Fruit fly (Drosophila melanogaster): ENCODE data around the gene CG17359.

The CG17359 gene

dm6 chr3L:14003297-14004040, 4.4 kb upstream of the CG17359 start:
- TF ChIP-seq CG17801 (GFP tag; optimal IDR thresholded peaks at IDR 0.05; ENCODE audit: partially characterized antibody), result no peak

dm6 chr3L:14002524-14003135, 3.6 kb upstream of the CG17359 start:
- no peak for TF ChIP-seq CG17801 (GFP tag; optimal IDR thresholded peaks at IDR 0.05; ENCODE audit: partially characterized antibody)

DNA sequence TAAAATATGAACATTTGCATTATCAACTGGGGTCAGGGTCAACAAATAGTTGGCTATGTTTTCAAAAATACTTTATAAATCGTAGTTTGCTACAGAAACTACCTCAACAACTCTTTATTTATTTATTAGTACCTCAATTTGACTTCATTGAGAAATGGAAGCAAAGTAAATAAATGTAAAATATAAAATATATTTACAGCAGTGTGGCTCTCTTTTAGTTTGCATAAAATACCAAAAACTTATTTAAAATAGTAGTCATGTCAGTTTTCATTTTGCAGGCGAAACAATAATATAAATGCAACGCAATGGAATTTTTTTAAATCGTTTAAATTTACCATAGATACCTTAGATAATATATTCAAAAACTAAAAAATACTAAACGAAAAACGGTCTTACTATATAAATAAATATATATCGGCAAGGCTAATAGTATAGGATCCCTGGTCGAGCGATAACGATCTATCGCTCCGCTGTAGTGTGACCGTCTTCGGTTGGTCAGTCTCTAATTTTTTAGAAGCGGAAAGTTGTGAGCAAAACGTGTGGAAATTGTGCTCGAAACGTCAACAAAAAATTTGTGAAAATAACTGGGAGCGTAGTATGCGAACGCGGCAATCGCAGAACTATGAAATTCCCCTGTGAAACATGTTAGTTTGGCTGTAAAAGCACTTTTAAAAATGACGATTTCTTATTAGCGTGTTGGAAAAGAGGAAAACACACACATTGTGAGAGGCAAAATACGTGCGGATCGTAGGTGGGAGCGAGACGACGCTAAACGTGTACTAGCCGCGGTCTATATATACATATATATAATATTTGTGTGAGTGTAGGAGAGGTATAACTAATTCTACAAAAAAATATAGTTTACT, 2.8 kb upstream of the CG17359 start, which contains the start of the genes Nprl3 and upSET:
Gene Nprl3, minus strand, starts transcription at position 223 of the 866 bp plus-strand sequence.
Gene upSET, plus strand, starts transcription at position 470 of the 866 bp plus-strand sequence.
- TF ChIP-seq CG17801 (GFP tag; optimal IDR thresholded peaks at IDR 0.05; ENCODE audit: partially characterized antibody), result no peak

dm6 chr3L:13996992-13997391, 2.1 kb downstream of the CG17359 start, which contains the start of gene CG17361:
Gene CG17361, plus strand, starts transcription at chr3L:13997191.
- no peak for TF ChIP-seq CG17801 (GFP tag; optimal IDR thresholded peaks at IDR 0.05; ENCODE audit: partially characterized antibody)

DNA sequence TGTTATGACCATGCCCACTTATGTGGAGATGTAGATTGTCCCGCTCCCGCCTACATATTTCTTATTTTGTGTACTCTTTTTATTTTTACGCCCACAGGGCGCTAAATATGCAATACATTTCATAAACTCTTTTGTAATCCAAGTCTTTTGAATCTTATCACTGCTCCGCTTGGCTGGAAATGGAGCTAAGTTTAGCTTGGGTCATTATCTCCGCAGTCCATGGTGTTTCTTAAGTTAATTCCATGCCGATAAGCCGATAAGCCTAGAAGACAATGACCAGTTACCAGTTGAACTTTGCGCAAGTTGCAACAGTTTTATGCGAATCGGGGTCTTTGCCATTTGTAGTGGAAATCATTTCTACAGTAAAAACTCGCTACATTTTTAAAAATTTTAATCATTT, 2.6 kb downstream of the CG17359 start:
- TF ChIP-seq CG17801 (GFP tag; optimal IDR thresholded peaks at IDR 0.05; ENCODE audit: partially characterized antibody), result no peak

dm6 chr3L:13993742-13994719, 5.0 kb downstream of the CG17359 start, which contains the start of gene CtsK1:
Gene CtsK1, plus strand, starts transcription at chr3L:13994231.
- peak; percentile 66 for TF ChIP-seq CG17801 (GFP tag; optimal IDR thresholded peaks at IDR 0.05; ENCODE audit: partially characterized antibody)

- no peak for TF ChIP-seq CG17801 (GFP tag; optimal IDR thresholded peaks at IDR 0.05; ENCODE audit: partially characterized antibody)
These were observed 5.8 kb downstream of the CG17359 start, which contains the start of gene CG17364 for dm6 chr3L:13993233-13993741. Gene CG17364, minus strand, starts transcription at chr3L:13993400.

DNA sequence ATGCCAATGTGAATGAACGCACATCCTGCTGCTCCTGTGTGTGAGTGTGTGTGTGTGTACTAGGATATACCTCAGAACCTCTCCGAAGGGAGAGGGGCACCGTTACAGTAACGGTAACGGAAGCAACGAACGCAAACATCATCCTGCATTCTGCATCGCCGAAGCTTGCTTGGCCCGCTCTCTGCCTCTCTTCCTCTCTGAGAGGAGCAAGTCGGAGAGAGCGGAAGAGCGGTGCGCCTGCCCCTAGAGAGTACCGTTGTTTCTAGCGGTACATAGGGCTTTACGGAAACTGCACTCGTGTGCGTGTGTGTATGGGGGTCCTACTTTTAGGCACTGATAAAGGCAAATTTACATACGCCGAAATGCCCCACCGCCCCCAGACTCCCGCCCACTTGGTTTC, 7.7 kb downstream of the CG17359 start:
- TF ChIP-seq CG17801 (GFP tag; optimal IDR thresholded peaks at IDR 0.05; ENCODE audit: partially characterized antibody), result no peak

DNA sequence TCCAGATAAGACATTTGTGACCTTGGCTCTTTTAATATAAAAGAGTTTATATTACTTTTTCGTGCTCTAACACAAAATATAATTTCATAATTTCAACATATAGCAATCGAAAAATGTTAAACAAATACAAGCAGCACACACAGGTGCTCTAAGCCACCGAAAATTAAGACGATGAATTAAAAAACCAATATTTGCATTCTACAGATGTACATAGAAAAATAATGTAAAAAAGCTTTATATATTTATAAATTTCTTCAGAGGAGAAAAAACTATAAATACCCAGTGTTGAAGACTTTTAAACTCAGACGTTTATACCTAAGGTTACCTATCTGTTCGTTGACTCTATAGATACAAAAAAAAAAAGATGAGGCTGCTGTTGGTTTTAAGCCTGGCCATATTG, 11.5 kb downstream of the CG17359 start, which contains the start of gene CG9040:
Gene CG9040, plus strand, starts transcription at position 301 of the 400 bp plus-strand sequence.
- no peak for TF ChIP-seq CG17801 (GFP tag; optimal IDR thresholded peaks at IDR 0.05; ENCODE audit: partially characterized antibody)

DNA sequence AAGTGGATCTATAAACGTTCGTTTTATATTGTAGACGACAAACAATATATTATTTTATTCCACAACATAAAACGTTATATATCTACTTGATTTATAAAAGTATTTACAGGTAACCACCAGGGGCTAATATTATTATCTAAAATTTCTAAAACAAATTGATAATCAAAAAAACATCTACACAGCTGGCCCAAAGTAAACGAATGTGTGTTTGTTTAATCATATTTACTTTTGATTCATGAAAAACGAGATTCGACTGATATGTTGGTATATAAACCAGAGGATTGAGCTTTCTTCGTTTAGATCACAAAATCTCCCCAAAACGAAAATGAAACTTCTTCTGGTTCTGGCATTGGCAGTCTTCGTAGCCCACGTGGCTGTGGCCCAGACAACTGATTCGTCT, 12.7 kb downstream of the CG17359 start, which contains the start of gene CG17362:
Gene CG17362, plus strand, starts transcription at position 291 of the 400 bp plus-strand sequence.
- no peak for TF ChIP-seq CG17801 (GFP tag; optimal IDR thresholded peaks at IDR 0.05; ENCODE audit: partially characterized antibody)

- no peak for TF ChIP-seq CG17801 (GFP tag; optimal IDR thresholded peaks at IDR 0.05; ENCODE audit: partially characterized antibody)
These were observed 16.5 kb downstream of the CG17359 start for dm6 chr3L:13982516-13982915.

dm6 chr3L:13973377-13974111, 25.5 kb downstream of the CG17359 start, which contains the start of the genes CG13738 and Hsc70-1:
Gene CG13738, minus strand, starts transcription at chr3L:13973477.
Gene Hsc70-1, plus strand, starts transcription at chr3L:13974061.
- no peak for TF ChIP-seq CG17801 (GFP tag; optimal IDR thresholded peaks at IDR 0.05; ENCODE audit: partially characterized antibody)

dm6 chr3L:13965502-13965843, 33.6 kb downstream of the CG17359 start:
- TF ChIP-seq CG17801 (GFP tag; optimal IDR thresholded peaks at IDR 0.05; ENCODE audit: partially characterized antibody), result no peak
